Worm (Caenorhabditis elegans) whole organism, L4 larva: Measurements from ENCODE around the gene rpc-1.

Experiments
- Y75B8A.6 ChIP-seq: fragments of 200-800 bp; sonication (Bioruptor generic); IDR thresholded peaks from 2 replicates; pipeline ENCODE4 v1.3.6; 2022; ENCODE audit warnings: missing genetic modification reagents, missing genetic modification characterization, missing compliant biosample characterization
- ZK546.5 ChIP-seq, 2 experiments: sonication (generic microtip); optimal IDR thresholded peaks; 2 replicates each; lab custom pipeline; 2017; ENCODE audit warnings: missing biosample characterization in 2 of 2, missing genetic modification characterization in 2 of 2
- aha-1 ChIP-seq: fragments of 150-350 bp; peaks from one replicate; lab custom pipeline; 2014; ENCODE audit warnings: missing biosample characterization, missing genetic modification characterization
- ama-1 ChIP-seq: fragments of 150-350 bp; optimal IDR thresholded peaks from 2 replicates; lab custom pipeline; 2014; ENCODE audit warnings: inconsistent platforms, mixed read lengths
- ceh-32 ChIP-seq: sonication (generic microtip); optimal IDR thresholded peaks from 2 replicates; lab custom pipeline; 2016; ENCODE audit warnings: mild to moderate bottlenecking, missing genetic modification characterization, missing compliant biosample characterization; ENCODE audit not compliant: poor library complexity
- ceh-44 ChIP-seq: fragments of 200-800 bp; sonication (Bioruptor generic); IDR thresholded peaks from 2 replicates; pipeline ENCODE4 v1.3.6; 2022; ENCODE audit warnings: missing genetic modification reagents, missing genetic modification characterization, missing compliant biosample characterization
- ceh-62 ChIP-seq: sonication (generic microtip); optimal IDR thresholded peaks from 2 replicates; lab custom pipeline; 2017; ENCODE audit warnings: missing biosample characterization, missing genetic modification characterization
- ctbp-1 ChIP-seq: fragments of 200-800 bp; sonication (Bioruptor generic); IDR thresholded peaks from 2 replicates; pipeline ENCODE4 v1.3.6; 2022; ENCODE audit warnings: missing genetic modification reagents, missing genetic modification characterization, missing compliant biosample characterization
- dmd-9 ChIP-seq: fragments of 200-800 bp; sonication (Bioruptor generic); IDR thresholded peaks from 2 replicates; pipeline ENCODE4 v1.3.6; 2022; ENCODE audit warnings: missing genetic modification reagents, missing genetic modification characterization, missing compliant biosample characterization
- dpl-1 ChIP-seq: fragments of 150-350 bp; optimal IDR thresholded peaks from 2 replicates; lab custom pipeline; 2014; ENCODE audit warnings: missing biosample characterization, missing genetic modification reagents, missing genetic modification characterization
- dve-1 ChIP-seq: sonication (generic microtip); optimal IDR thresholded peaks from 2 replicates; lab custom pipeline; 2017; ENCODE audit warnings: antibody characterized with exemption, mild to moderate bottlenecking, missing genetic modification characterization, missing compliant biosample characterization; ENCODE audit not compliant: insufficient read depth
- egl-43 ChIP-seq: fragments of 200-800 bp; sonication (Bioruptor generic); IDR thresholded peaks from 2 replicates; pipeline ENCODE4 v1.3.6; 2022; ENCODE audit warnings: missing genetic modification reagents, missing genetic modification characterization, missing compliant biosample characterization
- hlh-30 ChIP-seq: sonication (generic microtip); optimal IDR thresholded peaks from 2 replicates; lab custom pipeline; 2017; ENCODE audit warnings: antibody characterized with exemption, mild to moderate bottlenecking, missing genetic modification characterization, missing compliant biosample characterization; ENCODE audit not compliant: insufficient read depth
- hmg-1.1 ChIP-seq: fragments of 200-800 bp; sonication (Bioruptor generic); IDR thresholded peaks from 2 replicates; pipeline ENCODE4 v1.3.6; 2022; ENCODE audit warnings: missing genetic modification reagents, missing genetic modification characterization, missing compliant biosample characterization
- lim-7 ChIP-seq: fragments of 200-800 bp; sonication (Bioruptor generic); IDR thresholded peaks from 2 replicates; pipeline ENCODE4 v1.3.6; 2022; ENCODE audit warnings: missing genetic modification characterization, missing compliant biosample characterization
- lin-1 ChIP-seq: fragments of 200-800 bp; sonication (Bioruptor generic); IDR thresholded peaks from 2 replicates; pipeline ENCODE4 v1.3.6; 2022; ENCODE audit warnings: missing genetic modification reagents, missing genetic modification characterization, missing compliant biosample characterization
- lin-13 ChIP-seq: fragments of 150-350 bp; optimal IDR thresholded peaks from 2 replicates; lab custom pipeline; 2014; ENCODE audit warnings: missing biosample characterization, missing genetic modification reagents, missing genetic modification characterization
- lsy-2 ChIP-seq, 2 experiments: fragments of 150-350 bp in 1 of 2; sonication (generic microtip) in 1 of 2; optimal IDR thresholded peaks; 2 replicates each; lab custom pipeline; 2014 to 2017; ENCODE audit warnings: missing biosample characterization in 2 of 2, missing genetic modification characterization in 2 of 2
- madf-9 ChIP-seq: fragments of 200-800 bp; sonication (Bioruptor generic); conservative IDR thresholded peaks from 2 replicates; pipeline ENCODE4 v1.3.6; 2022; ENCODE audit warnings: missing genetic modification reagents, missing genetic modification characterization, missing compliant biosample characterization
- mep-1 ChIP-seq: fragments of 150-350 bp; sonication (generic microtip); optimal IDR thresholded peaks from 3 replicates; lab custom pipeline; 2014; ENCODE audit warnings: missing biosample characterization, missing genetic modification characterization
- mes-2 ChIP-seq: sonication (generic microtip); optimal IDR thresholded peaks from 2 replicates; lab custom pipeline; 2016; ENCODE audit warnings: missing genotype, mild to moderate bottlenecking, missing genetic modification characterization, missing compliant biosample characterization; ENCODE audit not compliant: poor library complexity, severe bottlenecking
- mxl-2 ChIP-seq: fragments of 200-800 bp; sonication (Bioruptor generic); conservative IDR thresholded peaks from 2 replicates; pipeline ENCODE4 v1.3.6; 2022; ENCODE audit warnings: missing genetic modification reagents, missing genetic modification characterization, missing compliant biosample characterization
- mxl-3 ChIP-seq: fragments of 200-800 bp; sonication (Bioruptor generic); optimal IDR thresholded peaks from 2 replicates; lab custom pipeline; 2018; ENCODE audit warnings: mild to moderate bottlenecking, missing genetic modification characterization, missing compliant biosample characterization
- nhr-10 ChIP-seq: fragments of 150-350 bp; optimal IDR thresholded peaks from 2 replicates; lab custom pipeline; 2014; ENCODE audit warnings: missing biosample characterization, missing genetic modification characterization
- nhr-11 ChIP-seq: fragments of 150-350 bp; optimal IDR thresholded peaks from 2 replicates; lab custom pipeline; 2014; ENCODE audit warnings: missing biosample characterization, missing genetic modification characterization
- nhr-111 ChIP-seq: fragments of 200-800 bp; sonication (Bioruptor generic); optimal IDR thresholded peaks from 2 replicates; lab custom pipeline; 2018; ENCODE audit warnings: mild to moderate bottlenecking, missing genetic modification characterization, missing compliant biosample characterization
- nhr-28 ChIP-seq: fragments of 150-350 bp; optimal IDR thresholded peaks from 2 replicates; lab custom pipeline; 2014; ENCODE audit warnings: missing biosample characterization, missing genetic modification characterization
- nhr-41 ChIP-seq: fragments of 200-800 bp; sonication (Bioruptor generic); IDR thresholded peaks from 2 replicates; pipeline ENCODE4 v1.3.6; 2022; ENCODE audit warnings: missing genetic modification reagents, missing genetic modification characterization, missing compliant biosample characterization
- nhr-6 ChIP-seq: fragments of 150-350 bp; optimal IDR thresholded peaks from 2 replicates; lab custom pipeline; 2014; ENCODE audit warnings: missing biosample characterization, missing genetic modification characterization
- php-3 ChIP-seq: fragments of 200-800 bp; sonication (Bioruptor generic); IDR thresholded peaks from 2 replicates; pipeline ENCODE4 v1.3.6; 2022; ENCODE audit warnings: missing genetic modification reagents, missing genetic modification characterization, missing compliant biosample characterization
- skn-1 ChIP-seq: fragments of 150-350 bp; optimal IDR thresholded peaks from 2 replicates; lab custom pipeline; 2014; ENCODE audit warnings: missing biosample characterization, missing genetic modification characterization
- unc-39 ChIP-seq: sonication (generic microtip); optimal IDR thresholded peaks from 2 replicates; lab custom pipeline; 2017; ENCODE audit warnings: missing biosample characterization, missing genetic modification characterization
- unc-62 ChIP-seq, 3 experiments: fragments of 150-350 bp in 1 of 3; sonication (generic microtip); optimal IDR thresholded peaks in 2 of 3; peaks in 1 of 3; 1 replicate in 1 of 3; 2 replicates in 2 of 3; lab custom pipeline; 2014 to 2017; ENCODE audit warnings: missing biosample characterization in 3 of 3, missing genetic modification characterization in 3 of 3, missing genetic modification reagents in 3 of 3, missing genotype in 1 of 3
- zip-2 ChIP-seq: fragments of 150-350 bp; optimal IDR thresholded peaks from 2 replicates; lab custom pipeline; 2014; ENCODE audit warnings: missing biosample characterization, missing genetic modification characterization

The rpc-1 gene

DNA sequence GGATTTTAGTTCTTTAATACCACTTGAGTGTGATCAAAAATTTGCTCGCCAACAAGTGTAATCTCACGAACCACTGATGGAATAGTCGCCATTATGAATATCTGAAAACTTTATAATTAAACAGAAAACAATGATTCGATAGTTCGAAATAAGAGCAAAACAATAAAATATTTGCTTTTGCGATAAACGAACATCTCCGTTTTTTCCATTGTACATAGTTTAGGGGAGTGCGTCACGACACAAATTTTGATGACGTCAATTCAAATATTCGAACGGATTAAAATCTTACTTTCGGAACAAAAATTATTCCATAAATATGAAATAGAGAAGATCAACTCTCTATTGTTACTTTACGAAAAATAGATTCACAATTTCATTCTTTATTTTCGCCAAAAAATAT, 31.6 kb downstream of the rpc-1 start, which contains the start of gene mutd-1:
mutd-1 (minus strand) TSS at position 101 of the 400 bp plus-strand sequence.
- peak in 1 of 2 experiments; percentile 6 for TF ChIP-seq lsy-2 (tag; optimal IDR thresholded peaks at IDR 0.05; lab: Kevin White, UChicago)
- no peak for TF ChIP-seq lin-1 (GFP tag; lab: Robert Waterston, UW)
- TF ChIP-seq nhr-6 (tag; lab: Kevin White, UChicago): no peak
- peak; percentile 1 for TF ChIP-seq aha-1 (tag; lab: Kevin White, UChicago)

DNA sequence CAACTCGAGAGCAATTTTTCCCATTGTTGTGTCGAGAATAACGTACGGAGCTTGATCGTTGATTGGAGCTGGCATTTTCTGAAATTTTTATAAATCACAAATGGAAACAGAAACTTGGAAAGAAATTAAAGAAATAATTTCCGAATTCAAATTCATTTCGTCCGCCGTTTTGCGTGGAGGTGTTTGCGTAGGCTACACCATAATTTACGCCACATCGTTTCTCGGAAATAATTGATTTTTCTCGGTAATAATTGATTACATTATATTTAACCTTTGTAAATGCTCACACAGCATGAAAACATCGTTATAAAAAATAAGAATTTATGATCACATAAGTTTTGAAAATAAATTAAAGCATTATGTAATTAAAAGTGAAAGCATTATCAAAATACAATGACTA, 32.4 kb downstream of the rpc-1 start, which contains the start of gene cyn-12:
cyn-12 (minus strand) TSS at position 78 of the 400 bp plus-strand sequence.
- TF ChIP-seq unc-62 (GFP tag; optimal IDR thresholded peaks at IDR 0.05 in 1 of 2; lab: Kevin White, UChicago): peak in 1 of 2 experiments; percentile 61
- no peak for TF ChIP-seq unc-62 (tag; optimal IDR thresholded peaks at IDR 0.05; lab: Kevin White, UChicago)
- TF ChIP-seq skn-1 (tag; lab: Kevin White, UChicago): no peak
- peak in 1 of 2 experiments; percentile 43 for TF ChIP-seq lsy-2 (tag; optimal IDR thresholded peaks at IDR 0.05; lab: Kevin White, UChicago)
- peak; percentile 11 for TF ChIP-seq ama-1 (lab: Kevin White, UChicago)
- TF ChIP-seq mep-1 (tag; lab: Kevin White, UChicago): no peak
- no peak for TF ChIP-seq madf-9 (GFP tag; lab: Robert Waterston, UW)
- no peak for TF ChIP-seq nhr-111
- TF ChIP-seq lin-13: no peak
- TF ChIP-seq dpl-1 (GFP tag; lab: Kevin White, UChicago): peak; percentile 33
- TF ChIP-seq mes-2 (tag; lab: Kevin White, UChicago): peak; percentile 52
- TF ChIP-seq php-3 (GFP tag; lab: Robert Waterston, UW): no peak
- no peak for TF ChIP-seq ceh-44
- TF ChIP-seq ZK546.5 (tag; optimal IDR thresholded peaks at IDR 0.05; lab: Kevin White, UChicago): no peak
- peak; percentile 7 for TF ChIP-seq dve-1 (tag; lab: Kevin White, UChicago)
- no peak for TF ChIP-seq dmd-9
- TF ChIP-seq Y75B8A.6 (GFP tag; lab: Robert Waterston, UW): no peak

DNA sequence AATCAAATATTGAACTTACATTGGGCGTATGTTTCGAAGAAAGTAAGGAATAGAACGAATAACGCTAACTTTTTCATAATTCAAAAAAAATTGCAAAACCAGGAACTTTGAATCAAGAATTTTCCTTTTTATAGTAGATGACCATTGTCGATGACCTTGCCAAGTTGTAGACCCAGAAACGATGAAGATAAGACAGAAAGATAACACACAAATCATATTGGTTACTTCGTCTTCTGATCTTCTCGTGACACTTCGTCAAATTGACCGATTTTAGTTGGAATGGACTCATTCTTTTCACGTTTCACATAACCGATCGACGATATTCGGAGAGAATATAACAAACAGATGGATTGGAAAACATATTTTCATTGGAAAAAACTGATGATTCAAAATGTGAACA, 33.8 kb downstream of the rpc-1 start, which contains the start of gene grsp-3:
grsp-3 (minus strand) TSS at position 149 of the 400 bp plus-strand sequence.
- TF ChIP-seq nhr-28 (tag; lab: Kevin White, UChicago): peak; percentile 46
- no peak for TF ChIP-seq hmg-1.1
- TF ChIP-seq nhr-10: no peak
- no peak for TF ChIP-seq nhr-11
- TF ChIP-seq egl-43: no peak
- TF ChIP-seq hlh-30 (tag; lab: Kevin White, UChicago): peak; percentile 72
- TF ChIP-seq lin-13: no peak
- no peak for TF ChIP-seq mxl-2 (GFP tag; lab: Robert Waterston, UW)
- TF ChIP-seq lim-7 (GFP tag; lab: Robert Waterston, UW): no peak
- TF ChIP-seq zip-2 (tag; lab: Kevin White, UChicago): no peak
- TF ChIP-seq mxl-3 (GFP tag; lab: Kevin White, UChicago): no peak
- TF ChIP-seq, all 104 proteins: peak for 2

DNA sequence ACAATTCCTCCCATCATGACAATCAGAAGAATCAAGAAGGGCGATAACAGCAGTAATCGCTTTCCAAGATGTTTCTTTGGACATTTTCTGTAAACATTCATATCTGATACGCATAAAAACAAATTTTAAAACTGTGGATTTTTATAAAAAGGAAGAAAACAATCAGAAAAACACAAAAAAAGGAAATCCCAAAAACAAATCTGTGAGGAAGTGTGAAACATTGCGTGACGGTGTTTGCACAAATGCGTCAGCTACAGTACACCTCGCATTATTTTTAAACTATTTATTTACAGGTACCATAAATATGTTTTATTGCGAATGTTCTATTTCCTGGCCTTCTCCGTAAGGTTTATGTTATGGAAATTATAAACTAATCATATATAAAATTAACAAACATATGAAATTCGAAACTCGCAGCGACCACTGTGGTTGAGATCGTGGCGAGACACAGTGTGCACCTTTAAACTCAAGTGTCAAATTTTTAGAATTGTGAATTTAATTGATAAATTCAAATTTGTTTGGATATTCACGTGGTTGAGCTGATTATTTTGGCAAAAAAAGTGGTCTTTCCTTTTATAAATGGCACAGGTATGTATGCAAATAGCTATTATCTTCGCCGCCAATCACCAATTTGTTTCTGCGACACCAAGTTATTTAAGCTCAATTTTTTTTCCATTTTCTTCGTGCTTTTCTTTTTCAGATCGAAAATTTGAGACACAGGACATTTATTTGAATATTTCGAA, 44.1 kb downstream of the rpc-1 start, which contains the start of the genes C34D4.10 and str-48:
C34D4.10 (minus strand) TSS at position 101 of the 743 bp plus-strand sequence.
str-48 (plus strand) TSS at position 693 of the 743 bp plus-strand sequence.
- no peak for TF ChIP-seq mes-2 (tag; lab: Kevin White, UChicago)
- no peak for TF ChIP-seq ceh-62
- no peak for TF ChIP-seq unc-62 (GFP tag; optimal IDR thresholded peaks at IDR 0.05 in 1 of 2; lab: Kevin White, UChicago)
- no peak for TF ChIP-seq unc-62 (tag; optimal IDR thresholded peaks at IDR 0.05; lab: Kevin White, UChicago)
- no peak for TF ChIP-seq nhr-41 (GFP tag; lab: Robert Waterston, UW)
- TF ChIP-seq ctbp-1 (GFP tag; lab: Robert Waterston, UW): no peak
- TF ChIP-seq Y75B8A.6 (GFP tag; lab: Robert Waterston, UW): no peak
- no peak for TF ChIP-seq unc-39 (tag; lab: Kevin White, UChicago)
- TF ChIP-seq ceh-32 (tag; lab: Kevin White, UChicago): no peak
